Worm (Caenorhabditis elegans) whole organism, L4/young adult: ENCODE results near the gene hpo-9.

Experiments used
- W03F9.2 ChIP-seq: fragments of 150-350 bp; optimal IDR thresholded peaks from 2 replicates; lab custom pipeline; 2014; ENCODE audit warnings: missing biosample characterization, missing genetic modification characterization
- dao-5 ChIP-seq: sonication (generic microtip); optimal IDR thresholded peaks from 2 replicates; lab custom pipeline; 2016; ENCODE audit warnings: missing genotype, missing genetic modification characterization, moderate library complexity, missing compliant biosample characterization

ce11 chrV:7230847-7231246, 6.1 kb downstream of the hpo-9 start, which contains the start of the genes gei-6 and krr-1:
- no peak for TF ChIP-seq dao-5
- TF ChIP-seq W03F9.2 (tag; lab: Kevin White, UChicago): peak; percentile 33
